Fruit fly (Drosophila melanogaster) whole organism, adult: ENCODE measurements around the gene PRL-1.

Experiments
- CG14711 ChIP-seq: fragments of 200-800 bp; sonication (Bioruptor generic); optimal IDR thresholded peaks from 2 replicates; lab custom pipeline; 2018; ENCODE audit warnings: missing biosample characterization, mild to moderate bottlenecking, missing genetic modification characterization, moderate library complexity
- CG1620 ChIP-seq: fragments of 200-800 bp; sonication (Bioruptor generic); optimal IDR thresholded peaks from 2 replicates; lab custom pipeline; 2016; ENCODE audit warnings: missing biosample characterization, missing genetic modification characterization
- Hr96 ChIP-seq: fragments of 200-800 bp; sonication (Bioruptor generic); optimal IDR thresholded peaks from 2 replicates; lab custom pipeline; 2016; ENCODE audit warnings: missing biosample characterization, missing genetic modification characterization
- Mnt ChIP-seq: fragments of 200-800 bp; sonication (Bioruptor generic); optimal IDR thresholded peaks from 2 replicates; lab custom pipeline; 2016; ENCODE audit warnings: missing biosample characterization, mild to moderate bottlenecking, missing genetic modification characterization
- cic ChIP-seq: fragments of 200-800 bp; sonication (Bioruptor generic); optimal IDR thresholded peaks from 2 replicates; lab custom pipeline; 2017; ENCODE audit warnings: missing biosample characterization, mild to moderate bottlenecking, missing genetic modification characterization, moderate library complexity
- pad ChIP-seq: fragments of 200-800 bp; sonication (Bioruptor generic); optimal IDR thresholded peaks from 3 replicates; lab custom pipeline; 2017; ENCODE audit warnings: missing biosample characterization, missing genetic modification characterization, mild to moderate bottlenecking, moderate library complexity, missing genetic modification reagents

- TF ChIP-seq CG1620 (GFP tag; lab: Kevin White, UChicago) (no peak), CG14711 (tag; lab: Kevin White, UChicago) (no peak), Mnt (no peak), cic (GFP tag; lab: Kevin White, UChicago) (no peak), pad (GFP tag; lab: Kevin White, UChicago) (no peak), Hr96 (no peak)
These were observed 21.4 kb upstream of the PRL-1 start for dm6 chr2L:16278842-16279241.
